Fruit fly (Drosophila melanogaster) whole organism, pupa: Measurements from ENCODE around the gene PolI.

Experiments
- CG10348 ChIP-seq: fragments of 200-800 bp; sonication (Bioruptor generic); IDR thresholded peaks from 2 replicates; pipeline ENCODE4 v1.3.6; 2022; ENCODE audit warnings: missing biosample characterization, missing genetic modification characterization
- CG12605 ChIP-seq: fragments of 200-800 bp; sonication (Bioruptor generic); IDR thresholded peaks from 2 replicates; pipeline ENCODE4 v1.3.6; 2022; ENCODE audit warnings: missing biosample characterization, missing genetic modification characterization
- CG13204 ChIP-seq: fragments of 200-800 bp; sonication (Bioruptor generic); optimal IDR thresholded peaks from 2 replicates; lab custom pipeline; 2018; ENCODE audit warnings: missing biosample characterization, mild to moderate bottlenecking, missing genetic modification characterization, moderate library complexity
- CG14655 ChIP-seq: fragments of 200-800 bp; sonication (Bioruptor generic); optimal IDR thresholded peaks from 3 replicates; lab custom pipeline; 2017; ENCODE audit warnings: mild to moderate bottlenecking, missing biosample characterization, missing genetic modification reagents, missing genetic modification characterization
- CG15710 ChIP-seq: fragments of 200-800 bp; sonication (Bioruptor generic); optimal IDR thresholded peaks from 2 replicates; lab custom pipeline; 2018; ENCODE audit warnings: missing biosample characterization, mild to moderate bottlenecking, missing genetic modification characterization, moderate library complexity
- CG17806 ChIP-seq: fragments of 200-800 bp; sonication (Bioruptor generic); optimal IDR thresholded peaks from 2 replicates; lab custom pipeline; 2018; ENCODE audit warnings: missing biosample characterization, mild to moderate bottlenecking, missing genetic modification characterization, moderate library complexity
- CG32121 ChIP-seq: fragments of 200-800 bp; sonication (Bioruptor generic); IDR thresholded peaks from 2 replicates; pipeline ENCODE4 v1.3.6; 2022; ENCODE audit warnings: missing biosample characterization, missing genetic modification characterization
- CG34367 ChIP-seq: fragments of 200-800 bp; sonication (Bioruptor generic); optimal IDR thresholded peaks from 2 replicates; lab custom pipeline; 2018; ENCODE audit warnings: missing biosample characterization, mild to moderate bottlenecking, missing genetic modification characterization
- CG4496 ChIP-seq: fragments of 200-800 bp; sonication (Bioruptor generic); IDR thresholded peaks from 3 replicates; pipeline ENCODE4 v1.3.6; 2022; ENCODE audit warnings: missing biosample characterization, missing genetic modification characterization
- CG8159 ChIP-seq: fragments of 200-800 bp; sonication (Bioruptor generic); optimal IDR thresholded peaks from 3 replicates; lab custom pipeline; 2018; ENCODE audit warnings: missing biosample characterization, mild to moderate bottlenecking, missing genetic modification characterization, moderate library complexity
- CG8301 ChIP-seq: fragments of 200-800 bp; sonication (Bioruptor generic); optimal IDR thresholded peaks from 2 replicates; lab custom pipeline; 2018; ENCODE audit warnings: missing biosample characterization, mild to moderate bottlenecking, missing genetic modification characterization
- CG9948 ChIP-seq: fragments of 200-800 bp; sonication (Bioruptor generic); optimal IDR thresholded peaks from 2 replicates; lab custom pipeline; 2018; ENCODE audit warnings: missing biosample characterization, mild to moderate bottlenecking, missing genetic modification characterization, moderate library complexity
- D1 ChIP-seq: fragments of 200-800 bp; sonication (Bioruptor generic); optimal IDR thresholded peaks from 2 replicates; lab custom pipeline; 2018; ENCODE audit warnings: missing biosample characterization, mild to moderate bottlenecking, missing genetic modification characterization, moderate library complexity
- EcR ChIP-seq: fragments of 200-800 bp; sonication (Bioruptor generic); optimal IDR thresholded peaks from 3 replicates; lab custom pipeline; 2019; ENCODE audit warnings: missing biosample characterization, missing genetic modification characterization, mild to moderate bottlenecking, moderate library complexity, missing genetic modification reagents
- Ets98B ChIP-seq: fragments of 200-800 bp; sonication (Bioruptor generic); IDR thresholded peaks from 2 replicates; pipeline ENCODE4 v1.3.6; 2022; ENCODE audit warnings: missing biosample characterization, missing genetic modification characterization
- Pif1A ChIP-seq: fragments of 200-800 bp; sonication (Bioruptor generic); optimal IDR thresholded peaks from 3 replicates; lab custom pipeline; 2016; ENCODE audit warnings: missing biosample characterization, missing genetic modification characterization
- Pif1B ChIP-seq: fragments of 200-800 bp; sonication (Bioruptor generic); optimal IDR thresholded peaks from 3 replicates; lab custom pipeline; 2016; ENCODE audit warnings: missing biosample characterization, missing genetic modification characterization
- Snoo ChIP-seq: fragments of 200-800 bp; sonication (Bioruptor generic); optimal IDR thresholded peaks from 3 replicates; lab custom pipeline; 2017; ENCODE audit warnings: missing biosample characterization, mild to moderate bottlenecking, missing genetic modification characterization, inconsistent platforms
- fd96Ca ChIP-seq: fragments of 200-800 bp; sonication (Bioruptor generic); IDR thresholded peaks from 3 replicates; pipeline ENCODE4 v1.3.6; 2022; ENCODE audit warnings: missing biosample characterization, missing genetic modification characterization
- gl ChIP-seq: fragments of 200-800 bp; sonication (Bioruptor generic); optimal IDR thresholded peaks from 2 replicates; lab custom pipeline; 2018; ENCODE audit warnings: missing biosample characterization, mild to moderate bottlenecking, missing genetic modification characterization
- rn ChIP-seq: fragments of 200-800 bp; sonication (Bioruptor generic); IDR thresholded peaks from 2 replicates; pipeline ENCODE4 v1.3.6; 2022; ENCODE audit warnings: missing biosample characterization, missing genetic modification characterization

Gene PolI

dm6 chr3R:8193120-8193519, 40.2 kb upstream of the PolI start:
- TF ChIP-seq rn (GFP tag; lab: Robert Waterston, UW), result no peak
- no peak for TF ChIP-seq CG8301 (tag; lab: Kevin White, UChicago)
- TF ChIP-seq EcR, result no peak
- no peak for TF ChIP-seq CG12605 (GFP tag; lab: Robert Waterston, UW)
- no peak for TF ChIP-seq CG13204
- no peak for TF ChIP-seq CG4496
- TF ChIP-seq CG8159 (tag; lab: Kevin White, UChicago), result no peak
- no peak for TF ChIP-seq CG10348 (GFP tag; lab: Robert Waterston, UW)
- TF ChIP-seq Pif1A (GFP tag; lab: Kevin White, UChicago), result no peak
- TF ChIP-seq CG32121 (GFP tag; lab: Robert Waterston, UW), result no peak
- no peak for TF ChIP-seq Snoo (tag; lab: Kevin White, UChicago)
- no peak for TF ChIP-seq gl (tag; lab: Kevin White, UChicago)
- TF ChIP-seq Ets98B (GFP tag; lab: Robert Waterston, UW), result no peak
- no peak for TF ChIP-seq CG15710 (tag; lab: Kevin White, UChicago)
- TF ChIP-seq Pif1B, result no peak
- no peak for TF ChIP-seq D1 (tag; lab: Kevin White, UChicago)
- TF ChIP-seq CG14655 (GFP tag; lab: Kevin White, UChicago), result no peak
- TF ChIP-seq CG17806 (tag; lab: Kevin White, UChicago), result no peak
- TF ChIP-seq fd96Ca (GFP tag; lab: Robert Waterston, UW), result no peak
- TF ChIP-seq CG9948 (tag; lab: Kevin White, UChicago), result no peak

dm6 chr3R:8195049-8195448, 38.3 kb upstream of the PolI start:
- TF ChIP-seq CG34367 (no peak), rn (GFP tag; lab: Robert Waterston, UW) (no peak), CG8159 (tag; lab: Kevin White, UChicago) (no peak), CG32121 (GFP tag; lab: Robert Waterston, UW) (no peak), CG8301 (tag; lab: Kevin White, UChicago) (no peak), Snoo (tag; lab: Kevin White, UChicago) (no peak), CG15710 (tag; lab: Kevin White, UChicago) (no peak), CG12605 (GFP tag; lab: Robert Waterston, UW) (no peak), CG17806 (tag; lab: Kevin White, UChicago) (no peak), gl (tag; lab: Kevin White, UChicago) (no peak), CG9948 (tag; lab: Kevin White, UChicago) (no peak), Pif1B (no peak), fd96Ca (GFP tag; lab: Robert Waterston, UW) (no peak), CG14655 (GFP tag; lab: Kevin White, UChicago) (no peak), CG10348 (GFP tag; lab: Robert Waterston, UW) (no peak), Pif1A (GFP tag; lab: Kevin White, UChicago) (no peak)
- TF ChIP-seq, all 21 proteins: peak for 0

- TF ChIP-seq CG17806 (tag; lab: Kevin White, UChicago) (peak; percentile 48), CG10348 (GFP tag; lab: Robert Waterston, UW) (no peak), CG13204 (no peak), CG8159 (tag; lab: Kevin White, UChicago) (peak; percentile 50), CG12605 (GFP tag; lab: Robert Waterston, UW) (no peak), CG15710 (tag; lab: Kevin White, UChicago) (peak; percentile 50), EcR (no peak), CG9948 (tag; lab: Kevin White, UChicago) (peak; percentile 30), CG32121 (GFP tag; lab: Robert Waterston, UW) (no peak), CG34367 (peak; percentile 38), CG14655 (GFP tag; lab: Kevin White, UChicago) (peak; percentile 32), Pif1B (no peak), D1 (tag; lab: Kevin White, UChicago) (no peak), Snoo (tag; lab: Kevin White, UChicago) (no peak), CG4496 (no peak), gl (tag; lab: Kevin White, UChicago) (no peak), Ets98B (GFP tag; lab: Robert Waterston, UW) (no peak), rn (GFP tag; lab: Robert Waterston, UW) (no peak), fd96Ca (GFP tag; lab: Robert Waterston, UW) (peak; percentile 37; the same call in 1 of the 3 replicates), CG8301 (tag; lab: Kevin White, UChicago) (peak; percentile 25), Pif1A (GFP tag; lab: Kevin White, UChicago) (peak; percentile 13)
These were observed 36.2 kb upstream of the PolI start for dm6 chr3R:8197137-8197536.

dm6 chr3R:8198320-8198719, 35.0 kb upstream of the PolI start:
- TF ChIP-seq CG13204 (no peak), CG10348 (GFP tag; lab: Robert Waterston, UW) (no peak), Snoo (tag; lab: Kevin White, UChicago) (no peak), CG9948 (tag; lab: Kevin White, UChicago) (no peak), Pif1A (GFP tag; lab: Kevin White, UChicago) (no peak), Ets98B (GFP tag; lab: Robert Waterston, UW) (no peak), EcR (no peak), CG14655 (GFP tag; lab: Kevin White, UChicago) (no peak), Pif1B (no peak), CG15710 (tag; lab: Kevin White, UChicago) (no peak)
- TF ChIP-seq, all 21 proteins: peak for 0

dm6 chr3R:8203367-8203766, 29.9 kb upstream of the PolI start:
- TF ChIP-seq CG8159 (tag; lab: Kevin White, UChicago), result no peak
- no peak for TF ChIP-seq CG12605 (GFP tag; lab: Robert Waterston, UW)

dm6 chr3R:8204730-8205129, 28.6 kb upstream of the PolI start, which contains the start of gene CheA84a:
CheA84a (minus strand) TSS chr3R:8204830.
- TF ChIP-seq EcR (no peak), Pif1A (GFP tag; lab: Kevin White, UChicago) (no peak), CG10348 (GFP tag; lab: Robert Waterston, UW) (no peak), CG15710 (tag; lab: Kevin White, UChicago) (no peak), CG9948 (tag; lab: Kevin White, UChicago) (no peak), CG8159 (tag; lab: Kevin White, UChicago) (no peak), gl (tag; lab: Kevin White, UChicago) (no peak)
